Fruit fly (Drosophila melanogaster) whole organism, embryonic: ENCODE results near the gene Sqor.

ENCODE experiments used
- Abd-B ChIP-seq: fragments of 200-800 bp; sonication (Bioruptor generic); optimal IDR thresholded peaks from 2 replicates; lab custom pipeline; 2018; ENCODE audit warnings: missing biosample characterization, mild to moderate bottlenecking, missing genetic modification characterization, moderate library complexity
- Aef1 ChIP-seq: fragments of 200-800 bp; sonication (Bioruptor generic); IDR thresholded peaks from 3 replicates; pipeline ENCODE4 v1.3.6; 2022; ENCODE audit warnings: missing biosample characterization, missing genetic modification characterization
- BtbVII ChIP-seq: fragments of 200-800 bp; sonication (Bioruptor generic); optimal IDR thresholded peaks from 3 replicates; lab custom pipeline; 2017; ENCODE audit warnings: missing biosample characterization, mild to moderate bottlenecking, missing genetic modification characterization
- C15 ChIP-seq: fragments of 200-800 bp; sonication (Bioruptor generic); IDR thresholded peaks from 3 replicates; pipeline ENCODE4 v1.3.6; 2022; ENCODE audit warnings: missing biosample characterization, missing genetic modification characterization
- CG11085 ChIP-seq: fragments of 200-800 bp; sonication (Bioruptor generic); IDR thresholded peaks from 2 replicates; pipeline ENCODE4 v1.3.6; 2022; ENCODE audit warnings: missing biosample characterization, missing genetic modification characterization
- CG12155 ChIP-seq: fragments of 200-800 bp; sonication (Bioruptor generic); optimal IDR thresholded peaks from 3 replicates; lab custom pipeline; 2016; ENCODE audit warnings: missing biosample characterization, missing genetic modification characterization
- CG13424 ChIP-seq: fragments of 200-800 bp; sonication (Bioruptor generic); optimal IDR thresholded peaks from 2 replicates; lab custom pipeline; 2019; ENCODE audit warnings: missing biosample characterization, mild to moderate bottlenecking, missing genetic modification characterization, moderate library complexity
- CG13894 ChIP-seq: fragments of 200-800 bp; sonication (Bioruptor generic); optimal IDR thresholded peaks from 3 replicates; lab custom pipeline; 2018; ENCODE audit warnings: missing biosample characterization, mild to moderate bottlenecking, missing genetic modification characterization, moderate library complexity
- CG15011 ChIP-seq: fragments of 200-800 bp; sonication (Bioruptor generic); optimal IDR thresholded peaks from 3 replicates; lab custom pipeline; 2018; ENCODE audit warnings: missing biosample characterization, mild to moderate bottlenecking, missing genetic modification characterization
- CG1602 ChIP-seq: fragments of 200-800 bp; sonication (Bioruptor generic); optimal IDR thresholded peaks from 3 replicates; lab custom pipeline; 2016; ENCODE audit warnings: missing biosample characterization, missing genetic modification characterization
- CG16813 ChIP-seq: fragments of 200-800 bp; sonication (Bioruptor generic); IDR thresholded peaks from 3 replicates; pipeline ENCODE4 v1.3.6; 2022; ENCODE audit warnings: missing biosample characterization, missing genetic modification characterization; ENCODE audit not compliant: partially characterized antibody
- CG17612 ChIP-seq: fragments of 200-800 bp; sonication (Bioruptor generic); IDR thresholded peaks from 2 replicates; pipeline ENCODE4 v1.3.6; 2022; ENCODE audit warnings: missing biosample characterization, missing genetic modification characterization
- CG18599 ChIP-seq: fragments of 200-800 bp; sonication (Bioruptor generic); optimal IDR thresholded peaks from 3 replicates; lab custom pipeline; 2017; ENCODE audit warnings: missing biosample characterization, missing genetic modification characterization, mild to moderate bottlenecking, moderate library complexity, missing genetic modification reagents
- CG30020 ChIP-seq: fragments of 200-800 bp; optimal IDR thresholded peaks from 2 replicates; lab custom pipeline; 2019; ENCODE audit warnings: missing biosample characterization, mild to moderate bottlenecking, missing genetic modification characterization, moderate library complexity
- CG31365 ChIP-seq: fragments of 200-800 bp; sonication (Bioruptor generic); optimal IDR thresholded peaks from 2 replicates; lab custom pipeline; 2018; ENCODE audit warnings: missing biosample characterization, mild to moderate bottlenecking, missing genetic modification characterization
- CG32772 ChIP-seq: fragments of 200-800 bp; sonication (Bioruptor generic); IDR thresholded peaks from 2 replicates; pipeline ENCODE4 v1.3.6; 2022; ENCODE audit warnings: missing biosample characterization, missing genetic modification characterization
- CG5245 ChIP-seq: fragments of 200-800 bp; sonication (Bioruptor generic); optimal IDR thresholded peaks from 3 replicates; lab custom pipeline; 2016; ENCODE audit warnings: missing biosample characterization, missing genetic modification characterization
- CG5953 ChIP-seq: fragments of 200-800 bp; sonication (Bioruptor generic); IDR thresholded peaks from 2 replicates; pipeline ENCODE4 v1.3.6; 2022; ENCODE audit warnings: missing biosample characterization, missing genetic modification characterization
- CG6813 ChIP-seq: fragments of 200-800 bp; sonication (Bioruptor generic); optimal IDR thresholded peaks from 2 replicates; lab custom pipeline; 2017; ENCODE audit warnings: missing biosample characterization, missing genetic modification characterization, mild to moderate bottlenecking, moderate library complexity, missing genetic modification reagents
- CG6854 ChIP-seq: fragments of 200-800 bp; sonication (Bioruptor generic); optimal IDR thresholded peaks from 3 replicates; lab custom pipeline; 2017; ENCODE audit warnings: missing biosample characterization, mild to moderate bottlenecking, missing genetic modification characterization
- CG9876 ChIP-seq: fragments of 200-800 bp; sonication (Bioruptor generic); optimal IDR thresholded peaks from 2 replicates; lab custom pipeline; 2016; ENCODE audit warnings: missing biosample characterization, missing genetic modification characterization
- Drgx ChIP-seq: fragments of 200-800 bp; sonication (Bioruptor generic); IDR thresholded peaks from 2 replicates; pipeline ENCODE4 v1.3.6; 2022; ENCODE audit warnings: missing biosample characterization, missing genetic modification characterization
- Eip74EF ChIP-seq, 2 experiments: fragments of 200-800 bp in 1 of 2; fragments of >200 bp in 1 of 2; sonication (Bioruptor generic) in 1 of 2; optimal IDR thresholded peaks; 2 replicates each; lab custom pipeline; 2017 to 2019; ENCODE audit warnings: missing biosample characterization in 2 of 2, missing genetic modification characterization in 2 of 2, mild to moderate bottlenecking in 1 of 2, moderate library complexity in 1 of 2
- Gug ChIP-seq: fragments of 200-800 bp; sonication (Bioruptor generic); IDR thresholded peaks from 4 replicates; pipeline ENCODE4 v1.3.6; 2022; ENCODE audit warnings: missing biosample characterization, missing genetic modification characterization
- Lpt ChIP-seq: fragments of >200 bp; optimal IDR thresholded peaks from 2 replicates; lab custom pipeline; 2018; ENCODE audit warnings: missing biosample characterization, missing genetic modification characterization
- Meics ChIP-seq: fragments of 200-800 bp; sonication (Bioruptor generic); optimal IDR thresholded peaks from 2 replicates; lab custom pipeline; 2017; ENCODE audit warnings: missing biosample characterization, mild to moderate bottlenecking, missing genetic modification characterization
- NC2α ChIP-seq: fragments of 200-800 bp; sonication (Bioruptor generic); optimal IDR thresholded peaks from 2 replicates; lab custom pipeline; 2016; ENCODE audit warnings: missing biosample characterization, missing genetic modification characterization
- Nf-YB ChIP-seq: fragments of 200-800 bp; sonication (Bioruptor generic); optimal IDR thresholded peaks from 3 replicates; lab custom pipeline; 2019; ENCODE audit warnings: missing biosample characterization, mild to moderate bottlenecking, missing genetic modification characterization, moderate library complexity
- PHDP ChIP-seq: fragments of 200-800 bp; sonication (Bioruptor generic); optimal IDR thresholded peaks from 3 replicates; lab custom pipeline; 2018; ENCODE audit warnings: missing biosample characterization, mild to moderate bottlenecking, missing genetic modification characterization, moderate library complexity
- Spps ChIP-seq: fragments of 200-800 bp; sonication (Bioruptor generic); optimal IDR thresholded peaks from 2 replicates; lab custom pipeline; 2018; ENCODE audit warnings: missing biosample characterization, mild to moderate bottlenecking, missing genetic modification characterization
- Ssrp ChIP-seq: fragments of 200-800 bp; sonication (Bioruptor generic); optimal IDR thresholded peaks from 2 replicates; lab custom pipeline; 2018; ENCODE audit warnings: missing biosample characterization, mild to moderate bottlenecking, missing genetic modification characterization, moderate library complexity
- abd-A ChIP-seq: fragments of 200-800 bp; sonication (Bioruptor generic); optimal IDR thresholded peaks from 3 replicates; lab custom pipeline; 2019; ENCODE audit warnings: missing biosample characterization, mild to moderate bottlenecking, missing genetic modification characterization, moderate library complexity
- amos ChIP-seq: fragments of 200-800 bp; sonication (Bioruptor generic); IDR thresholded peaks from 2 replicates; pipeline ENCODE4 v1.3.6; 2022; ENCODE audit warnings: missing biosample characterization, missing genetic modification characterization; ENCODE audit not compliant: partially characterized antibody
- ase ChIP-seq: fragments of 200-800 bp; sonication (Bioruptor generic); IDR thresholded peaks from 3 replicates; pipeline ENCODE4 v1.3.6; 2022; ENCODE audit warnings: missing biosample characterization, missing genetic modification characterization
- ato ChIP-seq: fragments of 200-800 bp; sonication (Bioruptor generic); IDR thresholded peaks from 2 replicates; pipeline ENCODE4 v1.3.6; 2022; ENCODE audit warnings: missing biosample characterization, missing genetic modification characterization; ENCODE audit not compliant: partially characterized antibody
- croc ChIP-seq: fragments of 200-800 bp; sonication (Bioruptor generic); conservative IDR thresholded peaks from 3 replicates; pipeline ENCODE4 v1.3.6; 2022; ENCODE audit warnings: missing biosample characterization, missing genetic modification characterization
- cwo ChIP-seq: fragments of 200-800 bp; sonication (Bioruptor generic); optimal IDR thresholded peaks from 3 replicates; lab custom pipeline; 2017; ENCODE audit warnings: missing biosample characterization, missing genetic modification characterization, mild to moderate bottlenecking, moderate library complexity, missing genetic modification reagents
- dysf ChIP-seq: fragments of 200-800 bp; sonication (Bioruptor generic); IDR thresholded peaks from 3 replicates; pipeline ENCODE4 v1.3.6; 2022; ENCODE audit warnings: missing biosample characterization, missing genetic modification characterization
- ewg ChIP-seq: fragments of 200-800 bp; sonication (Bioruptor generic); optimal IDR thresholded peaks from 3 replicates; lab custom pipeline; 2017; ENCODE audit warnings: mild to moderate bottlenecking, missing biosample characterization, missing genetic modification reagents, missing genetic modification characterization
- grn ChIP-seq: fragments of 200-800 bp; sonication (Bioruptor generic); optimal IDR thresholded peaks from 3 replicates; lab custom pipeline; 2017; ENCODE audit warnings: missing biosample characterization, missing genetic modification characterization
- ind ChIP-seq: fragments of 200-800 bp; sonication (Bioruptor generic); optimal IDR thresholded peaks from 3 replicates; lab custom pipeline; 2016; ENCODE audit warnings: missing biosample characterization, missing genetic modification characterization
- kni ChIP-seq: fragments of 200-800 bp; sonication (Bioruptor generic); optimal IDR thresholded peaks from 3 replicates; lab custom pipeline; 2017; ENCODE audit warnings: mild to moderate bottlenecking, missing biosample characterization, missing genetic modification reagents, missing genetic modification characterization
- ro ChIP-seq: fragments of 200-800 bp; sonication (Bioruptor generic); IDR thresholded peaks from 2 replicates; pipeline ENCODE4 v1.3.6; 2022; ENCODE audit warnings: missing biosample characterization, missing genetic modification characterization
- row ChIP-seq: fragments of 200-800 bp; sonication (Bioruptor generic); IDR thresholded peaks from 3 replicates; pipeline ENCODE4 v1.3.6; 2022; ENCODE audit warnings: missing biosample characterization, missing genetic modification characterization
- sim ChIP-seq: fragments of 200-800 bp; sonication (Bioruptor generic); IDR thresholded peaks from 2 replicates; pipeline ENCODE4 v1.3.6; 2022; ENCODE audit warnings: missing biosample characterization, missing genetic modification characterization
- slbo ChIP-seq: fragments of 200-800 bp; sonication (Bioruptor generic); IDR thresholded peaks from 2 replicates; pipeline ENCODE4 v1.3.6; 2022; ENCODE audit warnings: missing biosample characterization, missing genetic modification characterization
- sna ChIP-seq: fragments of 200-800 bp; sonication (Bioruptor generic); IDR thresholded peaks from 2 replicates; pipeline ENCODE4 v1.3.6; 2022; ENCODE audit warnings: missing biosample characterization, missing genetic modification characterization; ENCODE audit not compliant: partially characterized antibody
- tap ChIP-seq: fragments of 200-800 bp; optimal IDR thresholded peaks from 3 replicates; lab custom pipeline; 2019; ENCODE audit warnings: missing biosample characterization, mild to moderate bottlenecking, missing genetic modification characterization, moderate library complexity
- zen ChIP-seq: fragments of 200-800 bp; sonication (Bioruptor generic); optimal IDR thresholded peaks from 3 replicates; lab custom pipeline; 2018; ENCODE audit warnings: missing biosample characterization, mild to moderate bottlenecking, missing genetic modification characterization, moderate library complexity
- zen2 ChIP-seq: fragments of 200-800 bp; sonication (Bioruptor generic); IDR thresholded peaks from 3 replicates; pipeline ENCODE4 v1.3.6; 2022; ENCODE audit warnings: missing biosample characterization, missing genetic modification characterization; ENCODE audit not compliant: partially characterized antibody

The Sqor gene

dm6 chr3L:4221226-4221770 lies 18.7 kb upstream of the Sqor start (continued):
- TF ChIP-seq ase (GFP tag; lab: Robert Waterston, UW) (no peak), CG18599 (GFP tag; lab: Kevin White, UChicago) (peak; percentile 26), Eip74EF (GFP tag; optimal IDR thresholded peaks at IDR 0.05; lab: Kevin White, UChicago) (no peak), CG1602 (GFP tag; lab: Kevin White, UChicago) (no peak), slbo (GFP tag; lab: Robert Waterston, UW) (no peak), Spps (tag; lab: Kevin White, UChicago) (no peak), Lpt (GFP tag; lab: Kevin White, UChicago) (no peak), croc (GFP tag; lab: Robert Waterston, UW) (no peak), grn (peak; percentile 84), sim (GFP tag; lab: Robert Waterston, UW) (no peak), Aef1 (no peak), tap (tag; lab: Kevin White, UChicago) (no peak), CG5953 (no peak), dysf (GFP tag; lab: Robert Waterston, UW) (no peak), BtbVII (GFP tag; lab: Kevin White, UChicago) (peak; percentile 35), NC2α (GFP tag; lab: Kevin White, UChicago) (no peak), CG17612 (GFP tag; lab: Robert Waterston, UW) (no peak), PHDP (tag; lab: Kevin White, UChicago) (peak; percentile 29), Drgx (GFP tag; lab: Robert Waterston, UW) (peak; percentile 38; the same call in 1 of the 2 replicates), ro (GFP tag; lab: Robert Waterston, UW) (no peak), zen (no peak), Abd-B (GFP tag; lab: Kevin White, UChicago) (no peak), kni (GFP tag; lab: Kevin White, UChicago) (peak; percentile 13), row (peak; percentile 10; the same call in 1 of the 3 replicates), CG9876 (GFP tag; lab: Kevin White, UChicago) (no peak), CG6854 (GFP tag; lab: Kevin White, UChicago) (no peak), Gug (GFP tag; lab: Robert Waterston, UW) (peak; percentile 4; the same call in 2 of the 4 replicates), amos (GFP tag; lab: Robert Waterston, UW) (peak; percentile 34; the same call in 1 of the 2 replicates), cwo (peak; percentile 99), CG15011 (GFP tag; lab: Kevin White, UChicago) (no peak), Nf-YB (GFP tag; lab: Kevin White, UChicago) (no peak), CG32772 (GFP tag; lab: Robert Waterston, UW) (no peak), CG13894 (peak; percentile 95), CG5245 (GFP tag; lab: Kevin White, UChicago) (no peak), abd-A (tag; lab: Kevin White, UChicago) (peak; percentile 93), ind (GFP tag; lab: Kevin White, UChicago) (no peak), CG6813 (peak; percentile 9), CG12155 (GFP tag; lab: Kevin White, UChicago) (no peak), Ssrp (tag; lab: Kevin White, UChicago) (no peak), CG13424 (tag; lab: Kevin White, UChicago) (no peak), C15 (GFP tag; lab: Robert Waterston, UW) (no peak), ewg (no peak), sna (GFP tag; lab: Robert Waterston, UW) (no peak), zen2 (GFP tag; lab: Robert Waterston, UW) (no peak), CG11085 (GFP tag; lab: Robert Waterston, UW) (no peak), CG30020 (tag; lab: Kevin White, UChicago) (no peak), ato (no peak), Meics (peak; percentile 22), CG16813 (GFP tag; lab: Robert Waterston, UW) (no peak), CG31365 (tag; lab: Kevin White, UChicago) (no peak)
